Worm (Caenorhabditis elegans): ENCODE results near the gene sre-36.

ce11 chrV:16433471-16433870 is 34.0 kb downstream of the sre-36 start, which contains the start of gene clec-234:
- no peak for TF ChIP-seq pqm-1 (tag; optimal IDR thresholded peaks at IDR 0.05)
- TF ChIP-seq nhr-11 (tag; optimal IDR thresholded peaks at IDR 0.05): no peak
- no peak for TF ChIP-seq ama-1 (optimal IDR thresholded peaks at IDR 0.05)
- no peak for TF ChIP-seq sox-4 (tag; optimal IDR thresholded peaks at IDR 0.05)
- no peak for TF ChIP-seq che-1 (tag; optimal IDR thresholded peaks at IDR 0.05)
- no peak for TF ChIP-seq nfya-1 (tag; optimal IDR thresholded peaks at IDR 0.05)
